Worm (Caenorhabditis elegans) whole organism, late embryonic: ENCODE data around the gene H25P19.1.

ENCODE experiments used
- ceh-22 ChIP-seq: sonication (generic microtip); optimal IDR thresholded peaks from 2 replicates; lab custom pipeline; 2017; ENCODE audit warnings: missing biosample characterization, missing genetic modification characterization
- fax-1 ChIP-seq: sonication (generic microtip); optimal IDR thresholded peaks from 2 replicates; lab custom pipeline; 2016; ENCODE audit warnings: missing genotype, missing genetic modification characterization, missing compliant biosample characterization
- tbx-7 ChIP-seq: sonication (generic microtip); optimal IDR thresholded peaks from 2 replicates; lab custom pipeline; 2016; ENCODE audit warnings: missing genotype, missing genetic modification characterization, missing compliant biosample characterization

DNA sequence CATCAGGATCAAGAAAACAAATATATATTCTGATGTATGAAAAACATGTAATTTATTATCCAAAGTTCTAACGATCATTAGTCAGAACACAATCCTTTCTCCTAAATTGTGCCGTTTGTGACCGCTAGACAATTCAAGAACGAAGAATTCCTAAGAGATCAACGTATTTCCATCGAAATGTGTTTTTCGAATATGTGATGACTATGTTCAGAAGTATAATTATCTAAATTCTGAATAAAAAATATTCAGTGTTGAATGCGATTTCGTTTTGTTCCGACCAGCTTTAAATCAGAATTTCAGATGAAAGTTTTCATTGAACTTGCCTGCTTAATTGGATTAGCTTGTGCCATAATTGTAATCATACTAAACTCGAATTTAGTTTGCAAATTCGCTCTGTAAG, 14.8 kb downstream of the H25P19.1 start, which contains the start of gene srbc-37:
- no peak for TF ChIP-seq ceh-22 (tag; lab: Kevin White, UChicago)
- no peak for TF ChIP-seq tbx-7 (tag; lab: Kevin White, UChicago)
- TF ChIP-seq fax-1 (tag; lab: Kevin White, UChicago): no peak
